Worm (Caenorhabditis elegans) whole organism, L3 larva: Measurements from ENCODE around the gene str-101.
A peak's percentile ranks its signal among the peaks of the same experiment; 100 is the strongest.

Experiments used
- R02D3.7 ChIP-seq: fragments of 150-350 bp; optimal IDR thresholded peaks from 2 replicates; lab custom pipeline; 2014; ENCODE audit warnings: missing biosample characterization, missing genetic modification characterization
- ZK546.5 ChIP-seq: sonication (generic microtip); optimal IDR thresholded peaks from 2 replicates; lab custom pipeline; 2017; ENCODE audit warnings: missing biosample characterization, missing genetic modification characterization
- aly-2 ChIP-seq: fragments of 150-350 bp; optimal IDR thresholded peaks from 2 replicates; lab custom pipeline; 2014; ENCODE audit warnings: missing biosample characterization, missing genetic modification characterization
- ama-1 ChIP-seq: fragments of 150-350 bp; optimal IDR thresholded peaks from 2 replicates; lab custom pipeline; 2018
- ceh-28 ChIP-seq: fragments of 150-350 bp; optimal IDR thresholded peaks from 2 replicates; lab custom pipeline; 2014; ENCODE audit warnings: missing biosample characterization, missing genetic modification reagents, missing genetic modification characterization
- ceh-82 ChIP-seq: fragments of 150-350 bp; optimal IDR thresholded peaks from 2 replicates; lab custom pipeline; 2014; ENCODE audit warnings: missing biosample characterization, missing genetic modification characterization
- elt-1 ChIP-seq: fragments of 150-350 bp; optimal IDR thresholded peaks from 2 replicates; lab custom pipeline; 2014; ENCODE audit warnings: missing biosample characterization, missing genetic modification characterization
- elt-2 ChIP-seq: sonication (generic microtip); optimal IDR thresholded peaks from 2 replicates; lab custom pipeline; 2016; ENCODE audit warnings: missing genetic modification reagents, mild to moderate bottlenecking, missing genetic modification characterization, missing compliant biosample characterization
- lin-39 ChIP-seq: fragments of 150-350 bp; optimal IDR thresholded peaks from 2 replicates; lab custom pipeline; 2018; ENCODE audit warnings: missing biosample characterization, missing genetic modification reagents, missing genetic modification characterization
- nhr-11 ChIP-seq: fragments of 150-350 bp; optimal IDR thresholded peaks from 2 replicates; lab custom pipeline; 2014; ENCODE audit warnings: missing biosample characterization, missing genetic modification characterization
- nhr-12 ChIP-seq: fragments of 150-350 bp; optimal IDR thresholded peaks from 2 replicates; lab custom pipeline; 2014; ENCODE audit warnings: missing biosample characterization, missing genetic modification characterization
- nhr-23 ChIP-seq: fragments of 150-350 bp; optimal IDR thresholded peaks from 2 replicates; lab custom pipeline; 2014; ENCODE audit warnings: missing biosample characterization, missing genetic modification reagents, missing genetic modification characterization
- nhr-237 ChIP-seq: fragments of 150-350 bp; optimal IDR thresholded peaks from 2 replicates; lab custom pipeline; 2014; ENCODE audit warnings: missing biosample characterization, missing genetic modification characterization
- nhr-25 ChIP-seq: sonication (generic microtip); optimal IDR thresholded peaks from 2 replicates; lab custom pipeline; 2017; ENCODE audit warnings: missing biosample characterization, missing genetic modification characterization
- nhr-28 ChIP-seq: fragments of 150-350 bp; optimal IDR thresholded peaks from 2 replicates; lab custom pipeline; 2014; ENCODE audit warnings: missing biosample characterization, missing genetic modification characterization
- nhr-67 ChIP-seq: fragments of 150-350 bp; optimal IDR thresholded peaks from 2 replicates; lab custom pipeline; 2014; ENCODE audit warnings: missing biosample characterization, missing genetic modification characterization
- nhr-77 ChIP-seq: fragments of 150-350 bp; optimal IDR thresholded peaks from 2 replicates; lab custom pipeline; 2014; ENCODE audit warnings: missing biosample characterization, missing genetic modification characterization
- pha-4 ChIP-seq: fragments of 150-350 bp; optimal IDR thresholded peaks from 2 replicates; lab custom pipeline; 2014; ENCODE audit warnings: missing biosample characterization, missing genetic modification reagents, missing genetic modification characterization
- sea-2 ChIP-seq: fragments of 150-350 bp; sonication (generic microtip); optimal IDR thresholded peaks from 4 replicates; lab custom pipeline; 2014; ENCODE audit warnings: missing biosample characterization, missing genetic modification reagents, missing genetic modification characterization
- skn-1 ChIP-seq: fragments of 150-350 bp; optimal IDR thresholded peaks from 2 replicates; lab custom pipeline; 2014; ENCODE audit warnings: missing biosample characterization, missing genetic modification characterization
- snpc-4 ChIP-seq: fragments of 150-350 bp; optimal IDR thresholded peaks from 2 replicates; lab custom pipeline; 2014; ENCODE audit warnings: missing biosample characterization, missing genetic modification characterization
- tbx-2 ChIP-seq: sonication (generic microtip); optimal IDR thresholded peaks from 2 replicates; lab custom pipeline; 2016; ENCODE audit warnings: mild to moderate bottlenecking, missing genetic modification characterization, missing compliant biosample characterization
- unc-39 ChIP-seq: sonication (generic microtip); optimal IDR thresholded peaks from 4 replicates; lab custom pipeline; 2017; ENCODE audit warnings: missing biosample characterization, missing genetic modification characterization
- ztf-11 ChIP-seq: fragments of 150-350 bp; optimal IDR thresholded peaks from 2 replicates; lab custom pipeline; 2014; ENCODE audit warnings: missing biosample characterization, missing genetic modification characterization
- ztf-4 ChIP-seq: fragments of 150-350 bp; optimal IDR thresholded peaks from 2 replicates; lab custom pipeline; 2014; ENCODE audit warnings: missing biosample characterization, missing genetic modification characterization

The str-101 gene

ce11 chrV:15664053-15664661 lies 47.6 kb downstream of the str-101 start (continued):
- TF ChIP-seq elt-1 (tag; lab: Kevin White, UChicago) (peak; percentile 94), ama-1 (lab: Kevin White, UChicago) (peak; percentile 29), ztf-4 (tag; lab: Kevin White, UChicago) (no peak), nhr-12 (tag; lab: Kevin White, UChicago) (no peak)

ce11 chrV:15661580-15661979 lies 50.2 kb downstream of the str-101 start:
- no peak for TF ChIP-seq nhr-77 (tag; lab: Kevin White, UChicago)
- TF ChIP-seq sea-2 (GFP tag; lab: Kevin White, UChicago), result no peak
- TF ChIP-seq nhr-11, result no peak
- TF ChIP-seq nhr-237 (tag; lab: Kevin White, UChicago), result no peak
- TF ChIP-seq snpc-4 (tag; lab: Kevin White, UChicago), result no peak
- TF ChIP-seq nhr-67, result no peak
- TF ChIP-seq lin-39 (tag; lab: Kevin White, UChicago), result no peak
- TF ChIP-seq tbx-2 (tag; lab: Kevin White, UChicago), result no peak
- no peak for TF ChIP-seq aly-2
- no peak for TF ChIP-seq R02D3.7 (tag; lab: Kevin White, UChicago)
- no peak for TF ChIP-seq nhr-23 (tag; lab: Kevin White, UChicago)
- TF ChIP-seq ztf-11 (tag; lab: Kevin White, UChicago), result no peak

ce11 chrV:15661003-15661402 lies 50.8 kb downstream of the str-101 start:
- TF ChIP-seq elt-1 (tag; lab: Kevin White, UChicago) (peak; percentile 98), R02D3.7 (tag; lab: Kevin White, UChicago) (no peak), nhr-25 (tag; lab: Kevin White, UChicago) (peak; percentile 99), nhr-11 (no peak), lin-39 (tag; lab: Kevin White, UChicago) (no peak), skn-1 (tag; lab: Kevin White, UChicago) (no peak), snpc-4 (tag; lab: Kevin White, UChicago) (no peak), nhr-28 (tag; lab: Kevin White, UChicago) (no peak), ZK546.5 (tag; lab: Kevin White, UChicago) (no peak), unc-39 (tag; lab: Kevin White, UChicago) (no peak), elt-2 (tag; lab: Kevin White, UChicago) (no peak), ceh-82 (no peak), pha-4 (tag; lab: Kevin White, UChicago) (no peak), ceh-28 (tag; lab: Kevin White, UChicago) (no peak), nhr-23 (tag; lab: Kevin White, UChicago) (peak; percentile 79), sea-2 (GFP tag; lab: Kevin White, UChicago) (no peak)
- TF ChIP-seq, all 47 proteins: peak for 3
